Worm (Caenorhabditis elegans): ENCODE data around the gene C16C8.22.

The C16C8.22 gene

ce11 chrII:3434893-3435503, 8.1 kb downstream of the C16C8.22 start:
- TF ChIP-seq unc-62 (GFP tag; optimal IDR thresholded peaks at IDR 0.05) = no peak

- no peak for TF ChIP-seq unc-62 (GFP tag; optimal IDR thresholded peaks at IDR 0.05)
Measured at ce11 chrII:3429400-3429799, 13.7 kb downstream of the C16C8.22 start, which contains the start of gene C16C8.18. C16C8.18 (plus strand) TSS chrII:3429700.

ce11 chrII:3428158-3428704, 14.8 kb downstream of the C16C8.22 start:
- TF ChIP-seq unc-62 (GFP tag; optimal IDR thresholded peaks at IDR 0.05) = no peak

ce11 chrII:3425433-3425832, 17.6 kb downstream of the C16C8.22 start, which contains the start of gene nep-11:
nep-11 (minus strand) TSS chrII:3425533.
- no peak for TF ChIP-seq unc-62 (GFP tag; optimal IDR thresholded peaks at IDR 0.05)

ce11 chrII:3422938-3423337, 20.1 kb downstream of the C16C8.22 start:
- TF ChIP-seq unc-62 (GFP tag; optimal IDR thresholded peaks at IDR 0.05) = no peak

ce11 chrII:3416528-3416927, 26.5 kb downstream of the C16C8.22 start, which contains the start of gene nep-6:
nep-6 (plus strand) TSS chrII:3416828.
- TF ChIP-seq unc-62 (GFP tag; optimal IDR thresholded peaks at IDR 0.05) = no peak

- TF ChIP-seq unc-62 (GFP tag; optimal IDR thresholded peaks at IDR 0.05) = no peak
Measured at ce11 chrII:3414383-3414910, 28.6 kb downstream of the C16C8.22 start, which contains the start of the genes F18A12.7 and F18A12.2. F18A12.7 (minus strand) TSS chrII:3414483. F18A12.2 (plus strand) TSS chrII:3414860.

- no peak for TF ChIP-seq unc-62 (GFP tag; optimal IDR thresholded peaks at IDR 0.05)
Measured at ce11 chrII:3403535-3403934, 39.5 kb downstream of the C16C8.22 start, which contains the start of gene nep-8. nep-8 (plus strand) TSS chrII:3403835.

- TF ChIP-seq unc-62 (GFP tag; optimal IDR thresholded peaks at IDR 0.05) = no peak
Measured at ce11 chrII:3402854-3403253, 40.2 kb downstream of the C16C8.22 start, which contains the start of gene nep-10. nep-10 (minus strand) TSS chrII:3402954.

- no peak for TF ChIP-seq unc-62 (GFP tag; optimal IDR thresholded peaks at IDR 0.05)
Measured at ce11 chrII:3399212-3399611, 43.8 kb downstream of the C16C8.22 start, which contains the start of gene nep-9. nep-9 (minus strand) TSS chrII:3399312.

- no peak for TF ChIP-seq unc-62 (GFP tag; optimal IDR thresholded peaks at IDR 0.05)
Measured at ce11 chrII:3395484-3395883, 47.6 kb downstream of the C16C8.22 start, which contains the start of gene nep-20. nep-20 (minus strand) TSS chrII:3395584.
